Worm (Caenorhabditis elegans) whole organism, L3 larva: ENCODE measurements around the gene fbxa-98.

Source experiments
- R02D3.7 ChIP-seq: fragments of 150-350 bp; optimal IDR thresholded peaks from 2 replicates; lab custom pipeline; 2014; ENCODE audit warnings: missing biosample characterization, missing genetic modification characterization
- ZK546.5 ChIP-seq: sonication (generic microtip); optimal IDR thresholded peaks from 2 replicates; lab custom pipeline; 2017; ENCODE audit warnings: missing biosample characterization, missing genetic modification characterization
- ceh-16 ChIP-seq: sonication (generic microtip); optimal IDR thresholded peaks from 2 replicates; lab custom pipeline; 2017; ENCODE audit warnings: missing biosample characterization, missing genetic modification characterization
- ceh-28 ChIP-seq: fragments of 150-350 bp; optimal IDR thresholded peaks from 2 replicates; lab custom pipeline; 2014; ENCODE audit warnings: missing biosample characterization, missing genetic modification reagents, missing genetic modification characterization
- ceh-9 ChIP-seq: sonication (generic microtip); optimal IDR thresholded peaks from 2 replicates; lab custom pipeline; 2018; ENCODE audit warnings: missing biosample characterization, missing genetic modification characterization
- daf-12 ChIP-seq: fragments of 150-350 bp; optimal IDR thresholded peaks from 2 replicates; lab custom pipeline; 2014; ENCODE audit warnings: missing biosample characterization, missing genetic modification reagents, missing genetic modification characterization
- egl-27 ChIP-seq: sonication (generic microtip); optimal IDR thresholded peaks from 4 replicates; lab custom pipeline; 2017; ENCODE audit warnings: missing biosample characterization, missing genetic modification reagents, missing genetic modification characterization
- elt-1 ChIP-seq: fragments of 150-350 bp; optimal IDR thresholded peaks from 2 replicates; lab custom pipeline; 2014; ENCODE audit warnings: missing biosample characterization, missing genetic modification characterization
- elt-2 ChIP-seq: sonication (generic microtip); optimal IDR thresholded peaks from 2 replicates; lab custom pipeline; 2016; ENCODE audit warnings: missing genetic modification reagents, mild to moderate bottlenecking, missing genetic modification characterization, missing compliant biosample characterization
- elt-3 ChIP-seq, 3 experiments: fragments of 150-350 bp in 1 of 3; sonication (generic microtip) in 2 of 3; optimal IDR thresholded peaks; 2 replicates in 2 of 3; 4 replicates in 1 of 3; lab custom pipeline; 2014 to 2017; ENCODE audit warnings: missing biosample characterization in 3 of 3, missing genetic modification characterization in 3 of 3
- eor-1 ChIP-seq, 2 experiments: fragments of 150-350 bp; optimal IDR thresholded peaks; 2 replicates each; lab custom pipeline; 2014 to 2018; ENCODE audit warnings: missing biosample characterization in 2 of 2, missing genetic modification characterization in 2 of 2
- fkh-2 ChIP-seq: fragments of 150-350 bp; optimal IDR thresholded peaks from 2 replicates; lab custom pipeline; 2014; ENCODE audit warnings: missing biosample characterization, missing genetic modification reagents, missing genetic modification characterization
- fos-1 ChIP-seq: fragments of 150-350 bp; optimal IDR thresholded peaks from 2 replicates; lab custom pipeline; 2014; ENCODE audit warnings: missing biosample characterization, missing genetic modification characterization
- jun-1 ChIP-seq: fragments of 150-350 bp; optimal IDR thresholded peaks from 2 replicates; lab custom pipeline; 2014; ENCODE audit warnings: missing biosample characterization, missing genetic modification reagents, missing genetic modification characterization
- lin-15B ChIP-seq: fragments of 150-350 bp; optimal IDR thresholded peaks from 2 replicates; lab custom pipeline; 2014; ENCODE audit warnings: missing biosample characterization, missing genetic modification characterization
- lin-39 ChIP-seq: fragments of 150-350 bp; optimal IDR thresholded peaks from 2 replicates; lab custom pipeline; 2018; ENCODE audit warnings: missing biosample characterization, missing genetic modification reagents, missing genetic modification characterization
- lsy-12 ChIP-seq: sonication (generic microtip); optimal IDR thresholded peaks from 2 replicates; lab custom pipeline; 2016; ENCODE audit warnings: mild to moderate bottlenecking, missing genetic modification characterization, missing compliant biosample characterization
- mdl-1 ChIP-seq: fragments of 150-350 bp; optimal IDR thresholded peaks from 2 replicates; lab custom pipeline; 2014; ENCODE audit warnings: missing biosample characterization, missing genetic modification characterization
- mml-1 ChIP-seq: fragments of 150-350 bp; sonication (generic microtip); optimal IDR thresholded peaks from 3 replicates; lab custom pipeline; 2014; ENCODE audit warnings: missing biosample characterization, missing genetic modification characterization
- nfya-1 ChIP-seq: sonication (generic microtip); optimal IDR thresholded peaks from 2 replicates; lab custom pipeline; 2017; ENCODE audit warnings: missing genetic modification characterization, mild to moderate bottlenecking, missing compliant biosample characterization, antibody characterized with exemption, moderate library complexity; ENCODE audit not compliant: insufficient read depth
- nhr-11 ChIP-seq: fragments of 150-350 bp; optimal IDR thresholded peaks from 2 replicates; lab custom pipeline; 2014; ENCODE audit warnings: missing biosample characterization, missing genetic modification characterization
- nhr-23 ChIP-seq: fragments of 150-350 bp; optimal IDR thresholded peaks from 2 replicates; lab custom pipeline; 2014; ENCODE audit warnings: missing biosample characterization, missing genetic modification reagents, missing genetic modification characterization
- nhr-237 ChIP-seq: fragments of 150-350 bp; optimal IDR thresholded peaks from 2 replicates; lab custom pipeline; 2014; ENCODE audit warnings: missing biosample characterization, missing genetic modification characterization
- nhr-25 ChIP-seq: sonication (generic microtip); optimal IDR thresholded peaks from 2 replicates; lab custom pipeline; 2017; ENCODE audit warnings: missing biosample characterization, missing genetic modification characterization
- nhr-43 ChIP-seq: sonication (generic microtip); optimal IDR thresholded peaks from 2 replicates; lab custom pipeline; 2016; ENCODE audit warnings: mild to moderate bottlenecking, missing genetic modification characterization, missing compliant biosample characterization; ENCODE audit not compliant: poor library complexity, severe bottlenecking
- nhr-76 ChIP-seq: fragments of 150-350 bp; sonication (generic microtip); optimal IDR thresholded peaks from 5 replicates; lab custom pipeline; 2014; ENCODE audit warnings: missing biosample characterization, missing genetic modification characterization
- nhr-77 ChIP-seq: fragments of 150-350 bp; optimal IDR thresholded peaks from 2 replicates; lab custom pipeline; 2014; ENCODE audit warnings: missing biosample characterization, missing genetic modification characterization
- pha-4 ChIP-seq: fragments of 150-350 bp; optimal IDR thresholded peaks from 2 replicates; lab custom pipeline; 2014; ENCODE audit warnings: missing biosample characterization, missing genetic modification reagents, missing genetic modification characterization
- pqm-1 ChIP-seq: fragments of 150-350 bp; optimal IDR thresholded peaks from 2 replicates; lab custom pipeline; 2017; ENCODE audit warnings: missing biosample characterization, missing genetic modification characterization, inconsistent platforms
- sea-2 ChIP-seq: fragments of 150-350 bp; sonication (generic microtip); optimal IDR thresholded peaks from 4 replicates; lab custom pipeline; 2014; ENCODE audit warnings: missing biosample characterization, missing genetic modification reagents, missing genetic modification characterization
- skn-1 ChIP-seq: fragments of 150-350 bp; optimal IDR thresholded peaks from 2 replicates; lab custom pipeline; 2014; ENCODE audit warnings: missing biosample characterization, missing genetic modification characterization
- tbx-2 ChIP-seq: sonication (generic microtip); optimal IDR thresholded peaks from 2 replicates; lab custom pipeline; 2016; ENCODE audit warnings: mild to moderate bottlenecking, missing genetic modification characterization, missing compliant biosample characterization
- unc-39 ChIP-seq: sonication (generic microtip); optimal IDR thresholded peaks from 4 replicates; lab custom pipeline; 2017; ENCODE audit warnings: missing biosample characterization, missing genetic modification characterization
- unc-62 ChIP-seq: fragments of 150-350 bp; sonication (generic microtip); optimal IDR thresholded peaks from 4 replicates; lab custom pipeline; 2014; ENCODE audit warnings: missing biosample characterization, missing genetic modification reagents, missing genetic modification characterization
- zag-1 ChIP-seq: fragments of 150-350 bp; optimal IDR thresholded peaks from 2 replicates; lab custom pipeline; 2014; ENCODE audit warnings: missing biosample characterization, missing genetic modification characterization
- ztf-11 ChIP-seq: fragments of 150-350 bp; optimal IDR thresholded peaks from 2 replicates; lab custom pipeline; 2014; ENCODE audit warnings: missing biosample characterization, missing genetic modification characterization
- ztf-4 ChIP-seq: fragments of 150-350 bp; optimal IDR thresholded peaks from 2 replicates; lab custom pipeline; 2014; ENCODE audit warnings: missing biosample characterization, missing genetic modification characterization

Gene fbxa-98

ce11 chrIV:13666849-13667430, 33.7 kb downstream of the fbxa-98 start, which contains the start of gene fbxa-215:
fbxa-215 (minus strand) TSS chrIV:13666909.
- TF ChIP-seq elt-2 (tag; lab: Kevin White, UChicago) (no peak), ceh-28 (tag; lab: Kevin White, UChicago) (no peak), skn-1 (tag; lab: Kevin White, UChicago) (no peak), jun-1 (no peak), elt-1 (tag; lab: Kevin White, UChicago) (no peak), sea-2 (GFP tag; lab: Kevin White, UChicago) (no peak), zag-1 (no peak), mml-1 (tag; lab: Kevin White, UChicago) (no peak), ztf-4 (tag; lab: Kevin White, UChicago) (no peak), tbx-2 (tag; lab: Kevin White, UChicago) (no peak), nhr-43 (tag; lab: Kevin White, UChicago) (no peak), nhr-77 (tag; lab: Kevin White, UChicago) (no peak)

DNA sequence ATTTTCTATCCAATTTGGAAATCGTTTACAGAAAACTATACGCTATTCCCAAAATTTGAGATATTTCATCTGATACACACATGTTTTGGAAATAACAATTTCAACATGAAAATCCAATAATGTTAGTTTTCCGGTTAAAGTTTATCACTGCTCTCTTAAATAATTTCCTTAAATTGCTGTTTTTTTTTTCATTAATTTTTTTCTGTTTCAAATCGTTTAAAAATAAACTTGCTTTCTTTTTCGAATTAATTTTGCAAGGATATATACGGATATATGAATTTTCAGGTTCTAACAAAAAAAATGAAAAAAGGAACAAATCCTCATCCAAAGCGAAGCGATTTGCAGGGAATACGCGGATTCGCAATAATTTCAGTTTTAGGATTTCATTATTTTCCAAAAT, 40.3 kb downstream of the fbxa-98 start, which contains the start of gene oac-48:
Gene oac-48, plus strand, starts transcription at position 301 of the 400 bp plus-strand sequence.
- TF ChIP-seq mdl-1 (no peak), eor-1 (tag; optimal IDR thresholded peaks at IDR 0.05; lab: Kevin White, UChicago) (no peak), daf-12 (no peak), nhr-76 (tag; lab: Kevin White, UChicago) (no peak), unc-39 (tag; lab: Kevin White, UChicago) (no peak), skn-1 (tag; lab: Kevin White, UChicago) (no peak), unc-62 (GFP tag; lab: Kevin White, UChicago) (no peak), ceh-16 (tag; lab: Kevin White, UChicago) (no peak), ceh-9 (tag; lab: Kevin White, UChicago) (no peak), nhr-23 (tag; lab: Kevin White, UChicago) (no peak), lin-39 (tag; lab: Kevin White, UChicago) (no peak), nhr-11 (tag; lab: Kevin White, UChicago) (no peak), nhr-77 (tag; lab: Kevin White, UChicago) (no peak), ZK546.5 (tag; lab: Kevin White, UChicago) (no peak), lin-15B (tag; lab: Kevin White, UChicago) (no peak), nfya-1 (tag; lab: Kevin White, UChicago) (no peak), elt-2 (tag; lab: Kevin White, UChicago) (no peak), elt-1 (tag; lab: Kevin White, UChicago) (no peak)

DNA sequence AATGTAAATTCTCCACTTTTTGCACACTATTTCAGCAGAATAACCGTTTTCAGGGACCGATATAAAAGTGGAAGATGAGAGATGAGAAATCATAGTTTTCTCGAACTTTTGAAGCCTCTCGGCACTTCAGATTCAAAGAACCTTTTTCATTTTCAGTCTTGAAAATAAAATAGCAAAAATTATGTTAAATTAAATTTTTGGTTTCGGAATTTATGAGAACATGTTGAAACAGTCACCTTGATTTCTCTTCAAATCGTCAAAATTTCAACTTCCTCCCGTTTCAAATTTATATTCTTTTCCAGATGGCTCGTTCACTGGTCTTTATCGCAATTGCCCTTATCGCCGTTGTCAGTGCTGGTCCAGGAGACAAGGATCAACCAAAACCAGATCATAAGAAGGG, 45.4 kb downstream of the fbxa-98 start, which contains the start of gene srlf-26:
Gene srlf-26, plus strand, starts transcription at position 301 of the 400 bp plus-strand sequence.
- TF ChIP-seq nhr-11 (tag; lab: Kevin White, UChicago) (no peak), elt-1 (tag; lab: Kevin White, UChicago) (no peak), mdl-1 (no peak), ztf-11 (no peak), nhr-237 (no peak), egl-27 (tag; lab: Kevin White, UChicago) (no peak), unc-39 (tag; lab: Kevin White, UChicago) (no peak), unc-62 (GFP tag; lab: Kevin White, UChicago) (no peak), eor-1 (tag; optimal IDR thresholded peaks at IDR 0.05; lab: Kevin White, UChicago) (no peak), fos-1 (no peak), nhr-76 (tag; lab: Kevin White, UChicago) (no peak), elt-2 (tag; lab: Kevin White, UChicago) (no peak)

- no peak for TF ChIP-seq lsy-12 (tag; lab: Kevin White, UChicago)
- peak; percentile 93 for TF ChIP-seq nfya-1 (tag; lab: Kevin White, UChicago)
Measured at ce11 chrIV:13679495-13679894, 46.3 kb downstream of the fbxa-98 start.

DNA sequence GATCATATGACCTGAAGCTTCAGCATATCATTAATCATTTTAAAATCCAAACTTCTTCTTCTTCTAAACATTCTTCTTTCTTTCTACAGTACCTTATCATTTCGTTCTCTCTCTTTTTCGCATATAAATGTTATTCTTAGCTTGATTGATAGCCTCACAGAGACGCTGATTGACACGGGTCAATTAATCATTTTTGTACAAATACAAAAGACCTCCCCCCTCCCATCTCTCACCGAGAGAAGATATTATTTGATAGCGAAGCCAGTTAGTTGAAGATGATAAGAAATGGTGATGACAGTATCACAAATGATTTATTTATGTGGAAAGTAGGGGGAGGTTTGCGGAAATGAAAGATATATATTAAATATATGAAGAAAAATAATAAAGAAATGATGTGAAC, 49.5 kb downstream of the fbxa-98 start:
- TF ChIP-seq nhr-23 (tag; lab: Kevin White, UChicago) (peak; percentile 93), R02D3.7 (tag; lab: Kevin White, UChicago) (no peak), ceh-28 (tag; lab: Kevin White, UChicago) (peak; percentile 13), egl-27 (tag; lab: Kevin White, UChicago) (no peak), nhr-43 (tag; lab: Kevin White, UChicago) (peak; percentile 86), fkh-2 (tag; lab: Kevin White, UChicago) (no peak), ztf-11 (no peak), tbx-2 (tag; lab: Kevin White, UChicago) (no peak), ztf-4 (tag; lab: Kevin White, UChicago) (no peak), unc-62 (GFP tag; lab: Kevin White, UChicago) (peak; percentile 94), skn-1 (tag; lab: Kevin White, UChicago) (no peak), lin-39 (tag; lab: Kevin White, UChicago) (peak; percentile 19), elt-3 (tag; optimal IDR thresholded peaks at IDR 0.05; lab: Kevin White, UChicago) (peak; percentile 38 to 95 (median 85)), pqm-1 (tag; lab: Kevin White, UChicago) (no peak), nfya-1 (tag; lab: Kevin White, UChicago) (peak; percentile 40), pha-4 (tag; lab: Kevin White, UChicago) (no peak), nhr-25 (tag; lab: Kevin White, UChicago) (peak; percentile 79)
